Fruit fly (Drosophila melanogaster) whole organism, embryonic: ENCODE data around the gene CG32354.

Experiments
- ATbp ChIP-seq: fragments of 200-800 bp; sonication (Bioruptor generic); optimal IDR thresholded peaks from 2 replicates; lab custom pipeline; 2017; ENCODE audit warnings: missing biosample characterization, mild to moderate bottlenecking, missing genetic modification characterization, missing genetic modification reagents
- Asciz ChIP-seq: fragments of 200-800 bp; sonication (Bioruptor generic); optimal IDR thresholded peaks from 2 replicates; lab custom pipeline; 2017; ENCODE audit warnings: missing biosample characterization, mild to moderate bottlenecking, missing genetic modification characterization, missing genetic modification reagents
- CG1024 ChIP-seq: fragments of 200-800 bp; sonication (Bioruptor generic); IDR thresholded peaks from 2 replicates; pipeline ENCODE4 v1.3.6; 2022; ENCODE audit warnings: missing biosample characterization, missing genetic modification characterization
- CG10959 ChIP-seq: fragments of 200-800 bp; sonication (Bioruptor generic); IDR thresholded peaks from 2 replicates; pipeline ENCODE4 v1.3.6; 2022; ENCODE audit warnings: missing biosample characterization, missing genetic modification characterization
- CG11696 ChIP-seq: fragments of 200-800 bp; sonication (Bioruptor generic); IDR thresholded peaks from 2 replicates; pipeline ENCODE4 v1.3.6; 2022; ENCODE audit warnings: missing biosample characterization, missing genetic modification characterization
- CG12769 ChIP-seq: fragments of 200-800 bp; sonication (Bioruptor generic); optimal IDR thresholded peaks from 2 replicates; lab custom pipeline; 2019; ENCODE audit warnings: missing biosample characterization, mild to moderate bottlenecking, missing genetic modification characterization, moderate library complexity
- CG13287 ChIP-seq: fragments of 200-800 bp; sonication (Bioruptor generic); IDR thresholded peaks from 2 replicates; pipeline ENCODE4 v1.3.6; 2022; ENCODE audit warnings: missing biosample characterization, missing genetic modification characterization; ENCODE audit not compliant: partially characterized antibody
- CG1792 ChIP-seq: fragments of 200-800 bp; sonication (Bioruptor generic); optimal IDR thresholded peaks from 2 replicates; lab custom pipeline; 2016; ENCODE audit warnings: missing biosample characterization, missing genetic modification characterization
- CG1832 ChIP-seq: fragments of 200-800 bp; sonication (Bioruptor generic); optimal IDR thresholded peaks from 2 replicates; lab custom pipeline; 2017; ENCODE audit warnings: missing biosample characterization, mild to moderate bottlenecking, missing genetic modification characterization, inconsistent platforms
- CG2129 ChIP-seq: fragments of 200-800 bp; sonication (Bioruptor generic); IDR thresholded peaks from 2 replicates; pipeline ENCODE4 v1.3.6; 2022; ENCODE audit warnings: missing biosample characterization, missing genetic modification characterization; ENCODE audit not compliant: partially characterized antibody
- CG30403 ChIP-seq: fragments of 200-800 bp; sonication (Bioruptor generic); optimal IDR thresholded peaks from 3 replicates; lab custom pipeline; 2016; ENCODE audit warnings: missing biosample characterization, missing genetic modification characterization
- CG31441 ChIP-seq: fragments of 200-800 bp; sonication (Bioruptor generic); IDR thresholded peaks from 2 replicates; pipeline ENCODE4 v1.3.6; 2022; ENCODE audit warnings: missing biosample characterization, missing genetic modification characterization
- CG32532 ChIP-seq: fragments of 200-800 bp; sonication (Bioruptor generic); IDR thresholded peaks from 2 replicates; pipeline ENCODE4 v1.3.6; 2022; ENCODE audit warnings: missing biosample characterization, missing genetic modification characterization
- CG32767 ChIP-seq: fragments of 200-800 bp; sonication (Bioruptor generic); IDR thresholded peaks from 2 replicates; pipeline ENCODE4 v1.3.6; 2022; ENCODE audit warnings: missing biosample characterization, missing genetic modification characterization
- CG34376 ChIP-seq: fragments of 200-800 bp; sonication (Bioruptor generic); optimal IDR thresholded peaks from 2 replicates; lab custom pipeline; 2018; ENCODE audit warnings: missing biosample characterization, mild to moderate bottlenecking, missing genetic modification characterization
- CG3838 ChIP-seq: fragments of 200-800 bp; sonication (Bioruptor generic); optimal IDR thresholded peaks from 3 replicates; lab custom pipeline; 2016; ENCODE audit warnings: missing biosample characterization, missing genetic modification characterization
- CG43689 ChIP-seq: fragments of 200-800 bp; sonication (Bioruptor generic); IDR thresholded peaks from 2 replicates; pipeline ENCODE4 v1.3.6; 2022; ENCODE audit warnings: missing biosample characterization, missing genetic modification characterization
- CG6272 ChIP-seq: fragments of 200-800 bp; sonication (Bioruptor generic); IDR thresholded peaks from 2 replicates; pipeline ENCODE4 v1.3.6; 2022; ENCODE audit warnings: missing biosample characterization, missing genetic modification characterization
- CG7271 ChIP-seq: fragments of 200-800 bp; sonication (Bioruptor generic); optimal IDR thresholded peaks from 2 replicates; lab custom pipeline; 2018; ENCODE audit warnings: missing biosample characterization, mild to moderate bottlenecking, missing genetic modification characterization, moderate library complexity
- CG7987 ChIP-seq: fragments of 200-800 bp; sonication (Bioruptor generic); optimal IDR thresholded peaks from 2 replicates; lab custom pipeline; 2018; ENCODE audit warnings: missing biosample characterization, mild to moderate bottlenecking, missing genetic modification characterization, moderate library complexity
- CG8478 ChIP-seq: fragments of >200 bp; optimal IDR thresholded peaks from 2 replicates; lab custom pipeline; 2018
- Chrac-16 ChIP-seq: fragments of 200-800 bp; sonication (Bioruptor generic); optimal IDR thresholded peaks from 3 replicates; lab custom pipeline; 2016; ENCODE audit warnings: missing biosample characterization, missing genetic modification characterization
- Dbx ChIP-seq: fragments of 200-800 bp; sonication (Bioruptor generic); IDR thresholded peaks from 3 replicates; pipeline ENCODE4 v1.3.6; 2022; ENCODE audit warnings: missing biosample characterization, missing genetic modification characterization
- Dek ChIP-seq: fragments of 200-800 bp; sonication (Bioruptor generic); optimal IDR thresholded peaks from 3 replicates; lab custom pipeline; 2019; ENCODE audit warnings: missing biosample characterization, mild to moderate bottlenecking, missing genetic modification characterization, moderate library complexity
- Dip2 ChIP-seq: fragments of 200-800 bp; sonication (Bioruptor generic); IDR thresholded peaks from 2 replicates; pipeline ENCODE4 v1.3.6; 2022; ENCODE audit warnings: missing biosample characterization, missing genetic modification characterization
- Dip3 ChIP-seq: fragments of 200-800 bp; sonication (Bioruptor generic); optimal IDR thresholded peaks from 3 replicates; lab custom pipeline; 2016; ENCODE audit warnings: missing biosample characterization, missing genetic modification characterization
- Dp ChIP-seq: fragments of 200-800 bp; sonication (Bioruptor generic); optimal IDR thresholded peaks from 2 replicates; lab custom pipeline; 2018; ENCODE audit warnings: missing biosample characterization, mild to moderate bottlenecking, missing genetic modification characterization, moderate library complexity
- Dref ChIP-seq: fragments of 200-800 bp; sonication (Bioruptor generic); IDR thresholded peaks from 2 replicates; pipeline ENCODE4 v1.3.6; 2022; ENCODE audit warnings: missing biosample characterization, missing genetic modification characterization
- HmgD ChIP-seq: fragments of 200-800 bp; sonication (Bioruptor generic); optimal IDR thresholded peaks from 3 replicates; lab custom pipeline; 2016; ENCODE audit warnings: missing biosample characterization, missing genetic modification characterization
- Hr3 ChIP-seq: fragments of 200-800 bp; sonication (Bioruptor generic); optimal IDR thresholded peaks from 3 replicates; lab custom pipeline; 2016; ENCODE audit warnings: missing biosample characterization, missing genetic modification characterization
- Hr51 ChIP-seq, 2 experiments: fragments of 200-800 bp; sonication (Bioruptor generic); optimal IDR thresholded peaks; 2 replicates in 1 of 2; 3 replicates in 1 of 2; lab custom pipeline; 2016 to 2018; ENCODE audit warnings: missing biosample characterization in 2 of 2, missing genetic modification characterization in 2 of 2, mild to moderate bottlenecking in 1 of 2, moderate library complexity in 1 of 2
- MBD-R2 ChIP-seq: fragments of 200-800 bp; sonication (Bioruptor generic); IDR thresholded peaks from 2 replicates; pipeline ENCODE4 v1.3.6; 2022; ENCODE audit warnings: missing biosample characterization, missing genetic modification characterization
- Taf1 ChIP-seq: fragments of 200-800 bp; sonication (Bioruptor generic); IDR thresholded peaks from 2 replicates; pipeline ENCODE4 v1.3.6; 2022; ENCODE audit warnings: missing biosample characterization, missing genetic modification characterization
- amos ChIP-seq: fragments of 200-800 bp; sonication (Bioruptor generic); IDR thresholded peaks from 2 replicates; pipeline ENCODE4 v1.3.6; 2022; ENCODE audit warnings: missing biosample characterization, missing genetic modification characterization; ENCODE audit not compliant: partially characterized antibody
- ara ChIP-seq: fragments of 200-800 bp; sonication (Bioruptor generic); IDR thresholded peaks from 2 replicates; pipeline ENCODE4 v1.3.6; 2022; ENCODE audit warnings: missing biosample characterization, missing genetic modification characterization
- cg ChIP-seq: fragments of 200-800 bp; sonication (Bioruptor generic); optimal IDR thresholded peaks from 3 replicates; lab custom pipeline; 2019; ENCODE audit warnings: missing biosample characterization, mild to moderate bottlenecking, missing genetic modification characterization, moderate library complexity
- ci ChIP-seq: fragments of 200-800 bp; sonication (Bioruptor generic); IDR thresholded peaks from 3 replicates; pipeline ENCODE4 v1.3.6; 2022; ENCODE audit warnings: missing biosample characterization, missing genetic modification characterization
- crc ChIP-seq: fragments of 200-800 bp; sonication (Bioruptor generic); optimal IDR thresholded peaks from 2 replicates; lab custom pipeline; 2016; ENCODE audit warnings: missing biosample characterization, missing genetic modification characterization
- croc ChIP-seq: fragments of 200-800 bp; sonication (Bioruptor generic); conservative IDR thresholded peaks from 3 replicates; pipeline ENCODE4 v1.3.6; 2022; ENCODE audit warnings: missing biosample characterization, missing genetic modification characterization
- esg ChIP-seq: fragments of 200-800 bp; sonication (Bioruptor generic); conservative IDR thresholded peaks from 2 replicates; pipeline ENCODE4 v1.3.6; 2022; ENCODE audit warnings: missing biosample characterization, missing genetic modification characterization
- ewg ChIP-seq: fragments of 200-800 bp; sonication (Bioruptor generic); optimal IDR thresholded peaks from 3 replicates; lab custom pipeline; 2017; ENCODE audit warnings: mild to moderate bottlenecking, missing biosample characterization, missing genetic modification reagents, missing genetic modification characterization
- fu2 ChIP-seq: fragments of 200-800 bp; sonication (Bioruptor generic); optimal IDR thresholded peaks from 2 replicates; lab custom pipeline; 2016; ENCODE audit warnings: missing biosample characterization, missing genetic modification characterization
- gt ChIP-seq: fragments of 200-800 bp; sonication (Bioruptor generic); IDR thresholded peaks from 2 replicates; pipeline ENCODE4 v1.3.6; 2022; ENCODE audit warnings: missing biosample characterization, missing genetic modification characterization
- insv ChIP-seq, 2 experiments: fragments of 200-800 bp; sonication (Bioruptor generic); optimal IDR thresholded peaks; 3 replicates each; lab custom pipeline; 2016 to 2018; ENCODE audit warnings: missing biosample characterization in 2 of 2, missing genetic modification characterization in 2 of 2
- kay ChIP-seq: fragments of 200-800 bp; sonication (Bioruptor generic); optimal IDR thresholded peaks from 2 replicates; lab custom pipeline; 2016; ENCODE audit warnings: missing biosample characterization, missing genetic modification characterization
- kni ChIP-seq: fragments of 200-800 bp; sonication (Bioruptor generic); optimal IDR thresholded peaks from 3 replicates; lab custom pipeline; 2017; ENCODE audit warnings: mild to moderate bottlenecking, missing biosample characterization, missing genetic modification reagents, missing genetic modification characterization
- mirr ChIP-seq: fragments of 200-800 bp; sonication (Bioruptor generic); optimal IDR thresholded peaks from 3 replicates; lab custom pipeline; 2018; ENCODE audit warnings: missing biosample characterization, mild to moderate bottlenecking, missing genetic modification characterization
- nerfin-1 ChIP-seq: fragments of 200-800 bp; sonication (Bioruptor generic); optimal IDR thresholded peaks from 3 replicates; lab custom pipeline; 2019; ENCODE audit warnings: missing biosample characterization, mild to moderate bottlenecking, missing genetic modification characterization, moderate library complexity
- oc ChIP-seq: fragments of 200-800 bp; sonication (Bioruptor generic); optimal IDR thresholded peaks from 2 replicates; lab custom pipeline; 2018; ENCODE audit warnings: missing biosample characterization, mild to moderate bottlenecking, missing genetic modification characterization, moderate library complexity
- tll ChIP-seq, 2 experiments: fragments of 200-800 bp in 1 of 2; fragments of >200 bp in 1 of 2; sonication (Bioruptor generic) in 1 of 2; optimal IDR thresholded peaks; 2 replicates each; lab custom pipeline; 2017 to 2019; ENCODE audit warnings: missing biosample characterization in 2 of 2, missing genetic modification characterization in 2 of 2, mild to moderate bottlenecking in 1 of 2, moderate library complexity in 1 of 2
- wek ChIP-seq: fragments of 200-800 bp; sonication (Bioruptor generic); optimal IDR thresholded peaks from 3 replicates; lab custom pipeline; 2018; ENCODE audit warnings: missing biosample characterization, mild to moderate bottlenecking, missing genetic modification characterization, moderate library complexity

Gene CG32354

dm6 chr3L:8450747-8451146, 28.7 kb upstream of the CG32354 start (continued):
- TF ChIP-seq wek (GFP tag; lab: Kevin White, UChicago) (no peak), CG43689 (GFP tag; lab: Robert Waterston, UW) (no peak), tll (GFP tag; optimal IDR thresholded peaks at IDR 0.05; lab: Kevin White, UChicago) (no peak), CG30403 (GFP tag; lab: Kevin White, UChicago) (no peak), kay (GFP tag; lab: Kevin White, UChicago) (no peak), CG1024 (GFP tag; lab: Robert Waterston, UW) (no peak), kni (GFP tag; lab: Kevin White, UChicago) (peak; percentile 11), HmgD (GFP tag; lab: Kevin White, UChicago) (no peak), CG34376 (no peak), Dbx (peak; percentile 32; the same call in 1 of the 3 replicates), CG13287 (GFP tag; lab: Robert Waterston, UW) (no peak), Hr3 (no peak), CG10959 (no peak), Taf1 (GFP tag; lab: Robert Waterston, UW) (no peak), Dip2 (GFP tag; lab: Robert Waterston, UW) (no peak), ATbp (GFP tag; lab: Kevin White, UChicago) (no peak), Asciz (GFP tag; lab: Kevin White, UChicago) (no peak), CG2129 (GFP tag; lab: Robert Waterston, UW) (no peak), CG7271 (tag; lab: Kevin White, UChicago) (no peak), mirr (GFP tag; lab: Kevin White, UChicago) (no peak), CG31441 (GFP tag; lab: Robert Waterston, UW) (no peak), Dp (no peak), nerfin-1 (tag; lab: Kevin White, UChicago) (peak; percentile 44), Dref (GFP tag; lab: Robert Waterston, UW) (no peak), CG6272 (no peak), CG1832 (GFP tag; lab: Kevin White, UChicago) (no peak), fu2 (GFP tag; lab: Kevin White, UChicago) (no peak), ewg (GFP tag; lab: Kevin White, UChicago) (no peak), crc (GFP tag; lab: Kevin White, UChicago) (no peak), MBD-R2 (GFP tag; lab: Robert Waterston, UW) (0 out of 2 replicates have a peak, but pooled peaks have one; percentile 20), esg (GFP tag; lab: Robert Waterston, UW) (no peak), cg (GFP tag; lab: Kevin White, UChicago) (no peak), CG1792 (no peak), insv (GFP tag; optimal IDR thresholded peaks at IDR 0.05; lab: Kevin White, UChicago) (no peak), croc (GFP tag; lab: Robert Waterston, UW) (no peak), CG11696 (GFP tag; lab: Robert Waterston, UW) (no peak), CG12769 (no peak), CG32767 (0 out of 2 replicates have a peak, but pooled peaks have one; percentile 14), Chrac-16 (GFP tag; lab: Kevin White, UChicago) (no peak), Hr51 (GFP tag; optimal IDR thresholded peaks at IDR 0.05; lab: Kevin White, UChicago) (no peak), Dip3 (GFP tag; lab: Kevin White, UChicago) (no peak), ara (no peak), CG32532 (no peak), Dek (tag; lab: Kevin White, UChicago) (no peak), gt (no peak), CG8478 (no peak), oc (tag; lab: Kevin White, UChicago) (no peak), CG3838 (no peak), CG7987 (GFP tag; lab: Kevin White, UChicago) (no peak), amos (GFP tag; lab: Robert Waterston, UW) (peak; percentile 31; the same call in 1 of the 2 replicates), ci (GFP tag; lab: Robert Waterston, UW) (no peak)
